Fruit fly (Drosophila melanogaster): ENCODE results near the gene CG10317.

The CG10317 gene

DNA sequence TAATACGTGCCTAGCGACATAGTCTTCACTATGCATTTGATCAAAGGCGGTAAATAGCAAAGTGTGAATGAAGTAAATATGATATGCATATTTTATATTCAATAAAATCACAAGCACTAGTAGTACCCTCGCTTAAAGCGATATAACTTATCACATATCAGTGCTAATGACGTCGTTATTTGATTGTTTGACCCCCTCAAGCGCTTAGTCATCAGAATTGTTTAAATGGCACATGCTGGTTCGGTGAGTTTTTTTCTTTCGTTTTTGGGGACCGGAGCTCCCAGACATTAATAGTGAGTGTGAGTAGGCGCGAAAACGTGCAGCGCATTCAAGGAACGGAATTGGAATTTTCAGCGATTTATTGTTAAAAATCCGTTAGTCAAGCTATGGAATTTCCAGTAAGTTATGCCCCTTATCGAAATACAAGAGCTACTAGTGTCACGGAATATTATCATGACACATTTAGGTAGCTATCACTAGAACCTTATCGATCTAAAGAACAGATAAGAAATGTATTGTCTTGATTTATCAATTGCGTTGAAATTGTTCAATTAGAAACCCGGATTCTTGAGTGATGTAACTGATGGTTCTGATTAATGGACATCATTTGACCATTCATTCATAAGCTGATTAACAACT is 22.6 kb downstream of the CG10317 start:
- TF ChIP-seq CG13204 (GFP tag; optimal IDR thresholded peaks at IDR 0.05) (no peak), Ets98B (GFP tag; IDR thresholded peaks at IDR 0.05) (no peak), CG9948 (tag; optimal IDR thresholded peaks at IDR 0.05) (no peak), Pif1A (GFP tag; optimal IDR thresholded peaks at IDR 0.05) (no peak), CG32121 (GFP tag; IDR thresholded peaks at IDR 0.05) (no peak), CG10348 (GFP tag; IDR thresholded peaks at IDR 0.05) (no peak), CG34367 (tag; optimal IDR thresholded peaks at IDR 0.05) (no peak), CG8159 (tag; optimal IDR thresholded peaks at IDR 0.05) (no peak), CG8301 (tag; optimal IDR thresholded peaks at IDR 0.05) (no peak), Snoo (tag; optimal IDR thresholded peaks at IDR 0.05) (no peak), CG12605 (GFP tag; IDR thresholded peaks at IDR 0.05) (no peak), gl (tag; optimal IDR thresholded peaks at IDR 0.05) (no peak), fd96Ca (GFP tag; IDR thresholded peaks at IDR 0.05) (no peak), CG4496 (GFP tag; IDR thresholded peaks at IDR 0.05) (no peak), rn (GFP tag; IDR thresholded peaks at IDR 0.05) (no peak), CG15710 (tag; optimal IDR thresholded peaks at IDR 0.05) (no peak)

DNA sequence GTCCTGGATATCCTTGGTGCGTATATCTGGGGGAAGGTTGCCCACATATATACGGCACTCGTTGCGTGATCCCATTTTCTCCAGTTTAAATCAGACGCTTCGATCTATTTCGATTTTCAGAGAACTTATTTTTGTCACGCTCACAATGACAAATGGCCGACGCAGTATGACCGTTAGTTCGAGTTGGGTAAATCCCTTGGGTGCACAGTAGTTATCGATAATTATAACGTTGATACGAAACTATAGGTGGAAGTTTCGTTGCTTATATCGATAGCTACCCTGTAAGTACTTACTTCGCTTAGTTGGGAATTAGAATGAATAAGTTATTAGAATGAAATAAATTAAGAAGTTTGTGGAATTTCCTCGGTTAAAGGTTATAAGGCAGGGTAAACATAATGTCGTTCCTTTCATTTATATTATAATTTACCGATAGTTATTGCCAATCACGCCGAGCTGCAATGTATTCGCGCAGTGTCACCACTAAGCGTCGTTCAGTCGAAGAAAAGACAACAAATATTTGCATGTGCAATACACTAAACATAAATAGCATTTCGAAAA is 28.4 kb downstream of the CG10317 start, which contains the start of the genes SF2 and pad:
SF2 (minus strand) TSS at position 172 of the 558 bp plus-strand sequence.
pad (plus strand) TSS at position 502 of the 558 bp plus-strand sequence.
- TF ChIP-seq CG13204 (GFP tag; optimal IDR thresholded peaks at IDR 0.05): no peak
- no peak for TF ChIP-seq gl (tag; optimal IDR thresholded peaks at IDR 0.05)
- TF ChIP-seq D1 (tag; optimal IDR thresholded peaks at IDR 0.05): no peak
- 0 out of 2 replicates have a peak, but pooled peaks have one; percentile 14 for TF ChIP-seq CG32121 (GFP tag; IDR thresholded peaks at IDR 0.05)
- TF ChIP-seq fd96Ca (GFP tag; IDR thresholded peaks at IDR 0.05): no peak
- peak; percentile 75 for TF ChIP-seq CG8159 (tag; optimal IDR thresholded peaks at IDR 0.05)
- TF ChIP-seq Pif1A (GFP tag; optimal IDR thresholded peaks at IDR 0.05): no peak
- TF ChIP-seq EcR (GFP tag; optimal IDR thresholded peaks at IDR 0.05): no peak
- peak; percentile 35 for TF ChIP-seq CG34367 (tag; optimal IDR thresholded peaks at IDR 0.05)
- no peak for TF ChIP-seq CG12605 (GFP tag; IDR thresholded peaks at IDR 0.05)
- TF ChIP-seq CG8301 (tag; optimal IDR thresholded peaks at IDR 0.05): peak; percentile 29
- no peak for TF ChIP-seq rn (GFP tag; IDR thresholded peaks at IDR 0.05)
- TF ChIP-seq Ets98B (GFP tag; IDR thresholded peaks at IDR 0.05): peak; percentile 42; the same call in 1 of the 2 replicates
- TF ChIP-seq Snoo (tag; optimal IDR thresholded peaks at IDR 0.05): peak; percentile 69
- TF ChIP-seq CG15710 (tag; optimal IDR thresholded peaks at IDR 0.05): peak; percentile 69
- TF ChIP-seq CG4496 (GFP tag; IDR thresholded peaks at IDR 0.05): peak; percentile 47; the same call in 2 of the 3 replicates
- TF ChIP-seq Pif1B (GFP tag; optimal IDR thresholded peaks at IDR 0.05): no peak
- TF ChIP-seq CG14655 (GFP tag; optimal IDR thresholded peaks at IDR 0.05): no peak
- peak; percentile 32 for TF ChIP-seq CG9948 (tag; optimal IDR thresholded peaks at IDR 0.05)
- peak; percentile 57 for TF ChIP-seq CG17806 (tag; optimal IDR thresholded peaks at IDR 0.05)
- no peak for TF ChIP-seq CG10348 (GFP tag; IDR thresholded peaks at IDR 0.05)

- peak; percentile 20; the same call in 1 of the 2 replicates for TF ChIP-seq CG32121 (GFP tag; IDR thresholded peaks at IDR 0.05)
- peak; percentile 17; the same call in 1 of the 2 replicates for TF ChIP-seq Ets98B (GFP tag; IDR thresholded peaks at IDR 0.05)
- TF ChIP-seq CG34367 (tag; optimal IDR thresholded peaks at IDR 0.05): no peak
- TF ChIP-seq EcR (GFP tag; optimal IDR thresholded peaks at IDR 0.05): no peak
- TF ChIP-seq gl (tag; optimal IDR thresholded peaks at IDR 0.05): peak; percentile 51
- TF ChIP-seq CG9948 (tag; optimal IDR thresholded peaks at IDR 0.05): no peak
- TF ChIP-seq fd96Ca (GFP tag; IDR thresholded peaks at IDR 0.05): no peak
- no peak for TF ChIP-seq Pif1B (GFP tag; optimal IDR thresholded peaks at IDR 0.05)
- no peak for TF ChIP-seq CG10348 (GFP tag; IDR thresholded peaks at IDR 0.05)
- TF ChIP-seq CG17806 (tag; optimal IDR thresholded peaks at IDR 0.05): no peak
- TF ChIP-seq D1 (tag; optimal IDR thresholded peaks at IDR 0.05): no peak
- TF ChIP-seq CG12605 (GFP tag; IDR thresholded peaks at IDR 0.05): no peak
- TF ChIP-seq CG4496 (GFP tag; IDR thresholded peaks at IDR 0.05): 0 out of 3 replicates have a peak, but pooled peaks have one; percentile 44
- TF ChIP-seq CG8301 (tag; optimal IDR thresholded peaks at IDR 0.05): no peak
- peak; percentile 4 for TF ChIP-seq CG15710 (tag; optimal IDR thresholded peaks at IDR 0.05)
- peak; percentile 30 for TF ChIP-seq CG13204 (GFP tag; optimal IDR thresholded peaks at IDR 0.05)
- no peak for TF ChIP-seq Pif1A (GFP tag; optimal IDR thresholded peaks at IDR 0.05)
- TF ChIP-seq CG8159 (tag; optimal IDR thresholded peaks at IDR 0.05): no peak
- no peak for TF ChIP-seq Snoo (tag; optimal IDR thresholded peaks at IDR 0.05)
- no peak for TF ChIP-seq CG14655 (GFP tag; optimal IDR thresholded peaks at IDR 0.05)
- TF ChIP-seq rn (GFP tag; IDR thresholded peaks at IDR 0.05): no peak
These were observed 29.7 kb downstream of the CG10317 start for dm6 chr3R:16340610-16341009.

DNA sequence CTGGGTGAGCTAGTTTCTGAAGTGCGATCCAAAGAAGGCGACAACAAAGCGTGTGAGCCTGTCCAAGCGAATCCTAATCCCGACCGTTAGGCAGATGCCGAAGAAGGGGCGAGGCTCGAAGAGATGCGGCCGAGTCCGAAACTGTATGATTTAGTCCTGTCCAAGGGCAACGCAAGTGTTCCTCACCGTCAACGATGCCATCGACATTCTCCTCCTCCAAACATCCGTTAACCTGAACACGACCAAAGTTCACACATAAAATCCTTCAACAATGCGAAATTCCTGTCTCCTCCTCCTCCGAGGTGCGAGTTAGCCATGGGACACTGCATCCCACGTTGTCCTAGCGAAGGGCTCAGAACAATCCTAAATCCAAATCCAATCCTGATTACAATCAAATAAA is 30.9 kb downstream of the CG10317 start, which contains the start of gene Sulf1:
Sulf1 (minus strand) TSS at position 101 of the 400 bp plus-strand sequence.
- TF ChIP-seq CG15710 (tag; optimal IDR thresholded peaks at IDR 0.05): no peak
- TF ChIP-seq Snoo (tag; optimal IDR thresholded peaks at IDR 0.05): no peak
- TF ChIP-seq EcR (GFP tag; optimal IDR thresholded peaks at IDR 0.05): no peak
- TF ChIP-seq Pif1A (GFP tag; optimal IDR thresholded peaks at IDR 0.05): no peak

dm6 chr3R:16338342-16338741 is 32.0 kb downstream of the CG10317 start:
- 0 out of 2 replicates have a peak, but pooled peaks have one; percentile 25 for TF ChIP-seq Ets98B (GFP tag; IDR thresholded peaks at IDR 0.05)
- no peak for TF ChIP-seq CG13204 (GFP tag; optimal IDR thresholded peaks at IDR 0.05)
- no peak for TF ChIP-seq CG4496 (GFP tag; IDR thresholded peaks at IDR 0.05)
- peak; percentile 29 for TF ChIP-seq EcR (GFP tag; optimal IDR thresholded peaks at IDR 0.05)

Measured in whole organism, pupa.